Fruit fly (Drosophila melanogaster): ENCODE measurements around the gene Cpr64Aa.
A peak's percentile ranks its signal among the peaks of the same experiment; 100 is the strongest.

DNA sequence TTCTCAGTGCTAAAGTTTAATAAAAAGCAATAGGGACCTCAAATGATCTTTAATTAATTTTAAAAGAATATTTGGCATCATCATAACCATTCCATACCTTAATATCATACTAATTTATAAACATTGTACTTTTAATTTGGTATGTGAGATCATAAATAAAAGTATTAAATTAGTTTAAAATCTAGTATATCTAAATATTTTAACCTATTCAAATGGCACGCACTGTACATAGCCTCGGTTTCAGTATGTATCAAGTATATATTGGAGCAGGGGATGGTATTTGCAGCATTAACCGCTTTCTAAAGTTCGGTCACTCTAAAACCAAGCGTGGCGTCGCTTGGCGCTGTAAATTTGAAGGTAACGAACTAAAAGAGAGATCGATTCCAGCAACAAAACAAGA, 33.5 kb upstream of the Cpr64Aa start, which contains the start of gene pav:
- TF ChIP-seq Pif1A (GFP tag; optimal IDR thresholded peaks at IDR 0.05) (no peak), CG17806 (tag; optimal IDR thresholded peaks at IDR 0.05) (peak; percentile 18)
